Worm (Caenorhabditis elegans) whole organism, mixed stage, embryonic: ENCODE measurements around the gene dgk-4.

Experiments used
- ces-1 ChIP-seq: fragments of 150-350 bp; optimal IDR thresholded peaks from 2 replicates; lab custom pipeline; 2014; ENCODE audit warnings: missing biosample characterization, missing genetic modification reagents, missing genetic modification characterization
- elt-1 ChIP-seq: sonication (generic microtip); optimal IDR thresholded peaks from 2 replicates; lab custom pipeline; 2017; ENCODE audit warnings: missing genetic modification characterization, mild to moderate bottlenecking, missing compliant biosample characterization, antibody characterized with exemption, moderate library complexity, borderline replicate concordance; ENCODE audit not compliant: insufficient read depth
- lin-13 ChIP-seq: fragments of 150-350 bp; optimal IDR thresholded peaks from 2 replicates; lab custom pipeline; 2014; ENCODE audit warnings: missing biosample characterization, missing genetic modification characterization
- pha-4 ChIP-seq: fragments of 150-350 bp; optimal IDR thresholded peaks from 2 replicates; lab custom pipeline; 2018; ENCODE audit warnings: missing biosample characterization, missing genetic modification reagents, missing genetic modification characterization
- tbx-8 ChIP-seq: fragments of 200-800 bp; sonication (Bioruptor generic); optimal IDR thresholded peaks from 2 replicates; lab custom pipeline; 2018; ENCODE audit warnings: mild to moderate bottlenecking, missing genetic modification characterization, moderate library complexity, missing compliant biosample characterization
- unc-39 ChIP-seq: fragments of 150-350 bp; optimal IDR thresholded peaks from 2 replicates; lab custom pipeline; 2014; ENCODE audit warnings: missing biosample characterization, missing genetic modification characterization
- unc-62 ChIP-seq: fragments of 150-350 bp; optimal IDR thresholded peaks from 2 replicates; lab custom pipeline; 2014; ENCODE audit warnings: missing biosample characterization, missing genetic modification reagents, missing genetic modification characterization

- TF ChIP-seq tbx-8 (GFP tag; lab: Kevin White, UChicago) (no peak), pha-4 (tag; lab: Kevin White, UChicago) (no peak), lin-13 (no peak), ces-1 (GFP tag; lab: Kevin White, UChicago) (no peak), elt-1 (tag; lab: Kevin White, UChicago) (no peak), unc-39 (tag; lab: Kevin White, UChicago) (no peak), unc-62 (GFP tag; lab: Kevin White, UChicago) (no peak)
Observed at ce11 chrIV:8631033-8631432, at the start of gene dgk-4.
